Worm (Caenorhabditis elegans) whole organism, young adult: ENCODE results near the gene wnk-1.

Experiments
- B0261.1 ChIP-seq: sonication (generic microtip); optimal IDR thresholded peaks from 2 replicates; lab custom pipeline; 2016; ENCODE audit warnings: mild to moderate bottlenecking, missing genetic modification characterization, moderate library complexity, missing compliant biosample characterization
- C17E4.6 ChIP-seq: fragments of 200-800 bp; sonication (Bioruptor generic); IDR thresholded peaks from 2 replicates; pipeline ENCODE4 v1.3.6; 2022; ENCODE audit warnings: missing genetic modification reagents, missing genetic modification characterization, missing compliant biosample characterization
- F10E7.11 ChIP-seq: sonication (generic microtip); optimal IDR thresholded peaks from 2 replicates; lab custom pipeline; 2017; ENCODE audit warnings: mild to moderate bottlenecking, missing genetic modification characterization, moderate library complexity, missing compliant biosample characterization
- F37B4.10 ChIP-seq: fragments of 200-800 bp; sonication (Bioruptor generic); IDR thresholded peaks from 2 replicates; pipeline ENCODE4 v1.3.6; 2022; ENCODE audit warnings: missing genetic modification characterization, missing compliant biosample characterization
- F39B2.1 ChIP-seq: fragments of 200-800 bp; sonication (Bioruptor generic); IDR thresholded peaks from 2 replicates; pipeline ENCODE4 v1.3.6; 2022; ENCODE audit warnings: missing genetic modification reagents, missing genetic modification characterization, missing compliant biosample characterization
- F57A8.1 ChIP-seq: fragments of 200-800 bp; sonication (Bioruptor generic); optimal IDR thresholded peaks from 2 replicates; lab custom pipeline; 2018; ENCODE audit warnings: mild to moderate bottlenecking, missing genetic modification characterization, moderate library complexity, missing compliant biosample characterization
- K11D2.4 ChIP-seq: fragments of 200-800 bp; sonication (Bioruptor generic); IDR thresholded peaks from 2 replicates; pipeline ENCODE4 v1.3.6; 2022; ENCODE audit warnings: missing genetic modification reagents, missing genetic modification characterization, missing compliant biosample characterization
- T07F8.4 ChIP-seq: sonication (generic microtip); optimal IDR thresholded peaks from 2 replicates; lab custom pipeline; 2016; ENCODE audit warnings: mild to moderate bottlenecking, missing genetic modification characterization, moderate library complexity, missing compliant biosample characterization
- Y95B8A.8 ChIP-seq: fragments of 200-800 bp; sonication (Bioruptor generic); IDR thresholded peaks from 2 replicates; pipeline ENCODE4 v1.3.6; 2022; ENCODE audit warnings: missing genetic modification reagents, missing genetic modification characterization, missing compliant biosample characterization
- akir-1 ChIP-seq: fragments of 200-800 bp; sonication (Bioruptor generic); optimal IDR thresholded peaks from 2 replicates; lab custom pipeline; 2018; ENCODE audit warnings: mild to moderate bottlenecking, missing genetic modification characterization, moderate library complexity, missing compliant biosample characterization
- aptf-3 ChIP-seq: fragments of 200-800 bp; sonication (Bioruptor generic); IDR thresholded peaks from 2 replicates; pipeline ENCODE4 v1.3.6; 2022; ENCODE audit warnings: missing genetic modification characterization, missing compliant biosample characterization
- attf-3 ChIP-seq: fragments of 200-800 bp; sonication (Bioruptor generic); conservative IDR thresholded peaks from 2 replicates; pipeline ENCODE4 v1.3.6; 2022; ENCODE audit warnings: missing genetic modification reagents, missing genetic modification characterization, missing compliant biosample characterization
- attf-5 ChIP-seq: fragments of 200-800 bp; sonication (Bioruptor generic); optimal IDR thresholded peaks from 2 replicates; lab custom pipeline; 2018; ENCODE audit warnings: mild to moderate bottlenecking, missing genetic modification characterization, missing compliant biosample characterization
- bed-2 ChIP-seq: fragments of 200-800 bp; sonication (Bioruptor generic); IDR thresholded peaks from 2 replicates; pipeline ENCODE4 v1.3.6; 2022; ENCODE audit warnings: missing genetic modification reagents, missing genetic modification characterization, missing compliant biosample characterization
- ccch-3 ChIP-seq: fragments of 200-800 bp; sonication (Bioruptor generic); optimal IDR thresholded peaks from 2 replicates; lab custom pipeline; 2018; ENCODE audit warnings: mild to moderate bottlenecking, missing genetic modification characterization, missing compliant biosample characterization
- cebp-1 ChIP-seq, 2 experiments: fragments of 200-800 bp in 1 of 2; sonication (Bioruptor generic) in 1 of 2; sonication (generic microtip) in 1 of 2; IDR thresholded peaks in 1 of 2; optimal IDR thresholded peaks in 1 of 2; 2 replicates each; pipeline versions ENCODE4 v1.3.6 to Lab custom; 2017 to 2022; ENCODE audit warnings: missing compliant biosample characterization in 2 of 2, missing genetic modification characterization in 2 of 2, mild to moderate bottlenecking in 1 of 2, missing genetic modification reagents in 1 of 2, moderate library complexity in 1 of 2
- ceh-58 ChIP-seq: fragments of 200-800 bp; sonication (Bioruptor generic); IDR thresholded peaks from 2 replicates; pipeline ENCODE4 v1.3.6; 2022; ENCODE audit warnings: missing genetic modification characterization, missing compliant biosample characterization
- die-1 ChIP-seq: sonication (generic microtip); optimal IDR thresholded peaks from 2 replicates; lab custom pipeline; 2016; ENCODE audit warnings: missing genotype, mild to moderate bottlenecking, missing genetic modification characterization, missing compliant biosample characterization
- efl-1 ChIP-seq: fragments of 150-350 bp; optimal IDR thresholded peaks from 2 replicates; lab custom pipeline; 2014; ENCODE audit warnings: missing biosample characterization, missing genetic modification reagents, missing genetic modification characterization
- egl-44 ChIP-seq: fragments of 200-800 bp; sonication (Bioruptor generic); IDR thresholded peaks from 2 replicates; pipeline ENCODE4 v1.3.6; 2022; ENCODE audit warnings: missing genetic modification reagents, missing genetic modification characterization, missing compliant biosample characterization
- hmg-20 ChIP-seq: fragments of 200-800 bp; sonication (Bioruptor generic); IDR thresholded peaks from 2 replicates; pipeline ENCODE4 v1.3.6; 2022; ENCODE audit warnings: missing genetic modification reagents, missing genetic modification characterization, missing compliant biosample characterization
- hrde-1 ChIP-seq: sonication (generic microtip); optimal IDR thresholded peaks from 2 replicates; lab custom pipeline; 2016; ENCODE audit warnings: missing genetic modification characterization, mild to moderate bottlenecking, missing compliant biosample characterization, moderate library complexity, missing genotype, missing genetic modification reagents, borderline replicate concordance
- hsf-1 ChIP-seq: fragments of 200-800 bp; sonication (Bioruptor generic); IDR thresholded peaks from 2 replicates; pipeline ENCODE4 v1.3.6; 2022; ENCODE audit warnings: missing genetic modification reagents, missing genetic modification characterization, missing compliant biosample characterization
- let-526 ChIP-seq: fragments of 200-800 bp; sonication (Bioruptor generic); IDR thresholded peaks from 2 replicates; pipeline ENCODE4 v1.3.6; 2022; ENCODE audit warnings: missing genetic modification reagents, missing genetic modification characterization, missing compliant biosample characterization
- let-607 ChIP-seq, 2 experiments: fragments of 200-800 bp in 1 of 2; sonication (Bioruptor generic) in 1 of 2; sonication (generic microtip) in 1 of 2; optimal IDR thresholded peaks; 2 replicates each; lab custom pipeline; 2016 to 2018; ENCODE audit warnings: mild to moderate bottlenecking in 2 of 2, missing compliant biosample characterization in 2 of 2, missing genetic modification characterization in 2 of 2, moderate library complexity in 2 of 2, missing genotype in 1 of 2
- lin-40 ChIP-seq: sonication (generic microtip); optimal IDR thresholded peaks from 2 replicates; lab custom pipeline; 2016; ENCODE audit warnings: missing genetic modification characterization, mild to moderate bottlenecking, missing compliant biosample characterization, missing genotype, missing genetic modification reagents
- madf-3 ChIP-seq: fragments of 200-800 bp; sonication (Bioruptor generic); IDR thresholded peaks from 2 replicates; pipeline ENCODE4 v1.3.6; 2022; ENCODE audit warnings: missing genetic modification reagents, missing genetic modification characterization, missing compliant biosample characterization
- madf-8 ChIP-seq: fragments of 200-800 bp; sonication (Bioruptor generic); conservative IDR thresholded peaks from 2 replicates; pipeline ENCODE4 v1.3.6; 2022; ENCODE audit warnings: missing genetic modification reagents, missing genetic modification characterization, missing compliant biosample characterization
- mel-28 ChIP-seq: sonication (generic microtip); optimal IDR thresholded peaks from 2 replicates; lab custom pipeline; 2016; ENCODE audit warnings: borderline replicate concordance, mild to moderate bottlenecking, missing genetic modification characterization, missing compliant biosample characterization
- mxl-1 ChIP-seq: sonication (generic microtip); optimal IDR thresholded peaks from 2 replicates; lab custom pipeline; 2016; ENCODE audit warnings: missing genetic modification characterization, missing compliant biosample characterization
- nfya-2 ChIP-seq: fragments of 200-800 bp; sonication (Bioruptor generic); IDR thresholded peaks from 2 replicates; pipeline ENCODE4 v1.3.6; 2022; ENCODE audit warnings: missing genetic modification reagents, missing genetic modification characterization, missing compliant biosample characterization
- nfyb-1 ChIP-seq: fragments of 200-800 bp; sonication (Bioruptor generic); IDR thresholded peaks from 2 replicates; pipeline ENCODE4 v1.3.6; 2022; ENCODE audit warnings: missing genetic modification reagents, missing genetic modification characterization, missing compliant biosample characterization
- nhr-90 ChIP-seq: sonication (generic microtip); optimal IDR thresholded peaks from 2 replicates; lab custom pipeline; 2016; ENCODE audit warnings: missing genotype, mild to moderate bottlenecking, missing genetic modification characterization, missing compliant biosample characterization
- pha-4 ChIP-seq: fragments of 150-350 bp; sonication (generic microtip); optimal IDR thresholded peaks from 2 replicates; lab custom pipeline; 2014; ENCODE audit warnings: missing biosample characterization, missing genetic modification reagents, missing genetic modification characterization
- rcor-1 ChIP-seq: fragments of 200-800 bp; sonication (Bioruptor generic); IDR thresholded peaks from 2 replicates; pipeline ENCODE4 v1.3.6; 2022; ENCODE audit warnings: missing genetic modification reagents, missing genetic modification characterization, missing compliant biosample characterization
- sea-2 ChIP-seq: fragments of 200-800 bp; sonication (Bioruptor generic); IDR thresholded peaks from 2 replicates; pipeline ENCODE4 v1.3.6; 2022; ENCODE audit warnings: missing genetic modification characterization, missing compliant biosample characterization
- tbp1 ChIP-seq: fragments of 200-800 bp; sonication (Bioruptor generic); optimal IDR thresholded peaks from 2 replicates; lab custom pipeline; 2018; ENCODE audit warnings: mild to moderate bottlenecking, missing genetic modification characterization, missing compliant biosample characterization
- tbx-9 ChIP-seq: sonication (generic microtip); optimal IDR thresholded peaks from 2 replicates; lab custom pipeline; 2016; ENCODE audit warnings: borderline replicate concordance, missing genetic modification characterization, inconsistent platforms, missing compliant biosample characterization
- unc-130 ChIP-seq: sonication (generic microtip); optimal IDR thresholded peaks from 2 replicates; lab custom pipeline; 2016; ENCODE audit warnings: missing genetic modification reagents, missing genetic modification characterization, missing compliant biosample characterization
- zim-3 ChIP-seq: sonication (generic microtip); optimal IDR thresholded peaks from 2 replicates; lab custom pipeline; 2017; ENCODE audit warnings: mild to moderate bottlenecking, missing genetic modification characterization, moderate library complexity, missing compliant biosample characterization
- ztf-22 ChIP-seq: fragments of 200-800 bp; sonication (Bioruptor generic); optimal IDR thresholded peaks from 2 replicates; lab custom pipeline; 2018; ENCODE audit warnings: mild to moderate bottlenecking, missing genetic modification characterization, moderate library complexity, missing compliant biosample characterization
- ztf-25 ChIP-seq: fragments of 200-800 bp; sonication (Bioruptor generic); IDR thresholded peaks from 2 replicates; pipeline ENCODE4 v1.3.6; 2022; ENCODE audit warnings: missing genetic modification reagents, missing genetic modification characterization, missing compliant biosample characterization
- ztf-6 ChIP-seq: fragments of 200-800 bp; sonication (Bioruptor generic); IDR thresholded peaks from 2 replicates; pipeline ENCODE4 v1.3.6; 2022; ENCODE audit warnings: missing genetic modification reagents, missing genetic modification characterization, missing compliant biosample characterization

wnk-1 gene

DNA sequence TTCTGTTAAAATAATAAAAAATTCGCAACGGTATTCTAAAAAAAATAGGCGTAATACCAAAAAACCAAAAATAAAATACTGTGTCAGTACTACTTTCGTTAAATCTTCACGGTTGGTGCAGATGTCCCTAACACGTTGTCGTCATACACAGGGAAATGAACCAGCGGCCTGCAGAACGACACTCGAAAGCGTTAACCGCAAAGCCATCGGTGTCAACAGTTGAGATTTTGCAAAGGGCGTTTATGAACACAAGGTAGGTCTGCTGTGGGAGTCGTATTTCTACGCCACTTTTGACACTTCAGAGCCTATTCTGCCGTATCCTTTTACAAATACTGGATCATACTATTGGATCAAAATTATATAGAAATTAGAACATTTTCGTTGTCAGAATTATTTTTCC is 8.7 kb upstream of the wnk-1 start (continued):
- no peak for TF ChIP-seq mel-28
- no peak for TF ChIP-seq ztf-22
- TF ChIP-seq hsf-1 (GFP tag; lab: Robert Waterston, UW): no peak
- TF ChIP-seq efl-1 (GFP tag; lab: Kevin White, UChicago): no peak
- TF ChIP-seq lin-40: no peak
- TF ChIP-seq ceh-58 (GFP tag; lab: Robert Waterston, UW): no peak
- peak; percentile 72 for TF ChIP-seq T07F8.4 (tag; lab: Kevin White, UChicago)
- TF ChIP-seq attf-3 (GFP tag; lab: Robert Waterston, UW): 0 out of 2 replicates have a peak, but pooled peaks have one; percentile 45
- TF ChIP-seq aptf-3 (GFP tag; lab: Robert Waterston, UW): no peak
- peak; percentile 79 for TF ChIP-seq mxl-1 (tag; lab: Kevin White, UChicago)
- peak; percentile 67; the same call in 1 of the 2 replicates for TF ChIP-seq bed-2 (GFP tag; lab: Robert Waterston, UW)
- TF ChIP-seq hmg-20 (GFP tag; lab: Robert Waterston, UW): no peak
- peak; percentile 98 for TF ChIP-seq tbp1 (GFP tag; lab: Kevin White, UChicago)
- peak; percentile 52; the same call in 1 of the 2 replicates for TF ChIP-seq cebp-1 (GFP tag; IDR thresholded peaks at IDR 0.05; lab: Robert Waterston, UW)
- TF ChIP-seq cebp-1 (tag; optimal IDR thresholded peaks at IDR 0.05; lab: Kevin White, UChicago): no peak
- TF ChIP-seq rcor-1 (GFP tag; lab: Robert Waterston, UW): no peak
- TF ChIP-seq madf-8: 0 out of 2 replicates have a peak, but pooled peaks have one; percentile 5
- TF ChIP-seq attf-5 (GFP tag; lab: Kevin White, UChicago): no peak
- peak; percentile 84 for TF ChIP-seq die-1 (tag; lab: Kevin White, UChicago)
- no peak for TF ChIP-seq tbx-9
- peak; percentile 48 for TF ChIP-seq unc-130 (GFP tag; lab: Kevin White, UChicago)
- no peak for TF ChIP-seq F57A8.1 (GFP tag; lab: Kevin White, UChicago)
- TF ChIP-seq ztf-6 (GFP tag; lab: Robert Waterston, UW): no peak; the same call in 1 of the 2 replicates
- no peak for TF ChIP-seq Y95B8A.8 (GFP tag; lab: Robert Waterston, UW)
- TF ChIP-seq hrde-1 (tag; lab: Kevin White, UChicago): no peak
- 0 out of 2 replicates have a peak, but pooled peaks have one; percentile 25 for TF ChIP-seq let-526 (GFP tag; lab: Robert Waterston, UW)
- TF ChIP-seq nfya-2 (GFP tag; lab: Robert Waterston, UW): no peak
- no peak for TF ChIP-seq ccch-3 (GFP tag; lab: Kevin White, UChicago)
- TF ChIP-seq akir-1 (GFP tag; lab: Kevin White, UChicago): no peak
- peak; percentile 62 for TF ChIP-seq zim-3 (tag; lab: Kevin White, UChicago)
- no peak for TF ChIP-seq K11D2.4
- no peak for TF ChIP-seq sea-2
- peak; percentile 30 for TF ChIP-seq F10E7.11
- TF ChIP-seq F39B2.1: no peak

DNA sequence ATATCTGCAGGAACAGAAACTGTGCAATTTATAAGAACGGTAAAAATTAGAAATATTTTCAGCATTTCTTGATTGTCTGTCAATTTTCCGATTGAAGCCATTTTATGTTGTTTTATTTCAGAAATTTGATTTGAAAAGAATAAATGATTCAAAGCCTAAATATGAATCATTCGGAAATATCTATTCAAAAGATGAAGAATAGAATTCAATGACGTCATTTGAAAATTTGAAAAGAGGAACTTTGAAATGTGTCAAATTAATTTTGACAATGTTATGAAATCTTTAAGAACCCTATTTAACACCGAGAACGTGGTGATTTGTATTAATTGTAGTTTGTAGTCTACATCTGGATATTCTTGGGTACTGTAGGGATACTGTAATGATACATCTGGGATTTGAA is 7.4 kb upstream of the wnk-1 start, which contains the start of gene C46C2.5:
C46C2.5 (minus strand) TSS at position 101 of the 400 bp plus-strand sequence.
- TF ChIP-seq C17E4.6 (GFP tag; lab: Robert Waterston, UW): no peak
- TF ChIP-seq unc-130 (GFP tag; lab: Kevin White, UChicago): no peak
- TF ChIP-seq mxl-1 (tag; lab: Kevin White, UChicago): no peak
- TF ChIP-seq nfyb-1: no peak
- TF ChIP-seq B0261.1 (tag; lab: Kevin White, UChicago): no peak
- TF ChIP-seq nhr-90 (tag; lab: Kevin White, UChicago): no peak
- TF ChIP-seq madf-3: no peak
- TF ChIP-seq egl-44 (GFP tag; lab: Robert Waterston, UW): no peak
- TF ChIP-seq F37B4.10 (GFP tag; lab: Robert Waterston, UW): no peak
- no peak for TF ChIP-seq pha-4 (tag; lab: Kevin White, UChicago)
- no peak for TF ChIP-seq let-607 (tag; optimal IDR thresholded peaks at IDR 0.05; lab: Kevin White, UChicago)
- TF ChIP-seq ztf-25 (GFP tag; lab: Robert Waterston, UW): no peak
- TF ChIP-seq, all 124 proteins: peak for 0
